Worm (Caenorhabditis elegans) whole organism, late embryonic: ENCODE data around the gene B0302.4.

ENCODE experiments used
- C08G9.2 ChIP-seq: sonication (generic microtip); optimal IDR thresholded peaks from 2 replicates; lab custom pipeline; 2016; ENCODE audit warnings: mild to moderate bottlenecking, missing genetic modification characterization, moderate library complexity, missing compliant biosample characterization
- C38D4.7 ChIP-seq: fragments of 200-800 bp; sonication (Bioruptor generic); optimal IDR thresholded peaks from 2 replicates; lab custom pipeline; 2018; ENCODE audit warnings: mild to moderate bottlenecking, missing genetic modification characterization, moderate library complexity, missing compliant biosample characterization
- K02D7.2 ChIP-seq: sonication (generic microtip); optimal IDR thresholded peaks from 2 replicates; lab custom pipeline; 2017; ENCODE audit warnings: mild to moderate bottlenecking, missing genetic modification characterization, missing compliant biosample characterization
- T23F11.4 ChIP-seq: fragments of 200-800 bp; sonication (Bioruptor generic); optimal IDR thresholded peaks from 2 replicates; lab custom pipeline; 2018; ENCODE audit warnings: mild to moderate bottlenecking, missing genetic modification characterization, missing compliant biosample characterization
- ceh-14 ChIP-seq: sonication (generic microtip); optimal IDR thresholded peaks from 2 replicates; lab custom pipeline; 2016; ENCODE audit warnings: missing genotype, missing genetic modification characterization, missing compliant biosample characterization
- ceh-22 ChIP-seq: sonication (generic microtip); optimal IDR thresholded peaks from 2 replicates; lab custom pipeline; 2017; ENCODE audit warnings: missing biosample characterization, missing genetic modification characterization
- ceh-24 ChIP-seq: sonication (generic microtip); optimal IDR thresholded peaks from 2 replicates; lab custom pipeline; 2016; ENCODE audit warnings: mild to moderate bottlenecking, missing genetic modification characterization, missing compliant biosample characterization
- ceh-34 ChIP-seq: sonication (generic microtip); optimal IDR thresholded peaks from 2 replicates; lab custom pipeline; 2016; ENCODE audit warnings: mild to moderate bottlenecking, missing genetic modification characterization, missing compliant biosample characterization
- ceh-45 ChIP-seq: fragments of 200-800 bp; sonication (Bioruptor generic); IDR thresholded peaks from 2 replicates; pipeline ENCODE4 v1.3.6; 2022; ENCODE audit warnings: missing genetic modification reagents, missing genetic modification characterization, missing compliant biosample characterization
- ceh-9 ChIP-seq: sonication (generic microtip); optimal IDR thresholded peaks from 2 replicates; lab custom pipeline; 2016; ENCODE audit warnings: mild to moderate bottlenecking, missing genetic modification characterization, inconsistent platforms, missing compliant biosample characterization
- dve-1 ChIP-seq: sonication (generic microtip); optimal IDR thresholded peaks from 2 replicates; lab custom pipeline; 2017; ENCODE audit warnings: antibody characterized with exemption, mild to moderate bottlenecking, missing genetic modification characterization, missing compliant biosample characterization
- ets-4 ChIP-seq: sonication (generic microtip); optimal IDR thresholded peaks from 2 replicates; lab custom pipeline; 2016; ENCODE audit warnings: missing genetic modification characterization, missing compliant biosample characterization
- eyg-1 ChIP-seq: sonication (generic microtip); optimal IDR thresholded peaks from 2 replicates; lab custom pipeline; 2016; ENCODE audit warnings: missing genotype, missing genetic modification characterization, missing compliant biosample characterization
- fax-1 ChIP-seq: sonication (generic microtip); optimal IDR thresholded peaks from 2 replicates; lab custom pipeline; 2016; ENCODE audit warnings: missing genotype, missing genetic modification characterization, missing compliant biosample characterization
- fkh-10 ChIP-seq: fragments of 150-350 bp; optimal IDR thresholded peaks from 2 replicates; lab custom pipeline; 2014; ENCODE audit warnings: missing biosample characterization, missing genetic modification reagents, missing genetic modification characterization
- gmeb-2 ChIP-seq: sonication (generic microtip); optimal IDR thresholded peaks from 2 replicates; lab custom pipeline; 2016; ENCODE audit warnings: missing genetic modification characterization, inconsistent platforms, missing compliant biosample characterization
- hlh-13 ChIP-seq: fragments of 200-800 bp; sonication (Bioruptor generic); optimal IDR thresholded peaks from 2 replicates; lab custom pipeline; 2018; ENCODE audit warnings: mild to moderate bottlenecking, missing genetic modification characterization, missing compliant biosample characterization
- hlh-15 ChIP-seq: sonication (generic microtip); optimal IDR thresholded peaks from 2 replicates; lab custom pipeline; 2016; ENCODE audit warnings: missing genetic modification characterization, missing compliant biosample characterization
- hlh-30 ChIP-seq: sonication (generic microtip); optimal IDR thresholded peaks from 2 replicates; lab custom pipeline; 2017; ENCODE audit warnings: antibody characterized with exemption, missing genetic modification characterization, missing compliant biosample characterization; ENCODE audit not compliant: insufficient read depth
- hlh-8 ChIP-seq: sonication (generic microtip); optimal IDR thresholded peaks from 2 replicates; lab custom pipeline; 2016; ENCODE audit warnings: missing genotype, missing genetic modification characterization, missing compliant biosample characterization
- lim-6 ChIP-seq: sonication (generic microtip); optimal IDR thresholded peaks from 2 replicates; lab custom pipeline; 2016; ENCODE audit warnings: missing genetic modification characterization, missing compliant biosample characterization
- lin-11 ChIP-seq: fragments of 200-800 bp; sonication (Bioruptor generic); optimal IDR thresholded peaks from 2 replicates; lab custom pipeline; 2018; ENCODE audit warnings: mild to moderate bottlenecking, missing genetic modification characterization, missing compliant biosample characterization
- madf-2 ChIP-seq: sonication (generic microtip); optimal IDR thresholded peaks from 2 replicates; lab custom pipeline; 2017; ENCODE audit warnings: missing genetic modification characterization, missing compliant biosample characterization
- nfya-1 ChIP-seq: sonication (generic microtip); optimal IDR thresholded peaks from 2 replicates; lab custom pipeline; 2017; ENCODE audit warnings: missing genetic modification characterization, mild to moderate bottlenecking, missing compliant biosample characterization, antibody characterized with exemption, moderate library complexity
- nhr-11 ChIP-seq: fragments of 150-350 bp; optimal IDR thresholded peaks from 2 replicates; lab custom pipeline; 2014; ENCODE audit warnings: missing biosample characterization, missing genetic modification characterization
- pag-3 ChIP-seq: sonication (generic microtip); optimal IDR thresholded peaks from 2 replicates; lab custom pipeline; 2016; ENCODE audit warnings: missing compliant biosample characterization, missing genetic modification characterization, borderline replicate concordance
- pqm-1 ChIP-seq: sonication (generic microtip); optimal IDR thresholded peaks from 2 replicates; lab custom pipeline; 2016; ENCODE audit warnings: missing genetic modification characterization, missing compliant biosample characterization
- ref-2 ChIP-seq: sonication (generic microtip); optimal IDR thresholded peaks from 2 replicates; lab custom pipeline; 2016; ENCODE audit warnings: missing genetic modification characterization, missing compliant biosample characterization
- rnt-1 ChIP-seq: sonication (generic microtip); optimal IDR thresholded peaks from 2 replicates; lab custom pipeline; 2016; ENCODE audit warnings: missing genetic modification characterization, missing compliant biosample characterization
- sdc-2 ChIP-seq: sonication (generic microtip); optimal IDR thresholded peaks from 2 replicates; lab custom pipeline; 2016; ENCODE audit warnings: missing genotype, missing genetic modification characterization, missing compliant biosample characterization
- sox-2 ChIP-seq: fragments of 200-800 bp; sonication (Bioruptor generic); IDR thresholded peaks from 2 replicates; pipeline ENCODE4 v1.3.6; 2022; ENCODE audit warnings: missing genetic modification reagents, missing genetic modification characterization, missing compliant biosample characterization
- syd-9 ChIP-seq: sonication (generic microtip); optimal IDR thresholded peaks from 2 replicates; lab custom pipeline; 2016; ENCODE audit warnings: mild to moderate bottlenecking, missing genetic modification characterization, moderate library complexity, missing compliant biosample characterization
- tbx-2 ChIP-seq: sonication (generic microtip); optimal IDR thresholded peaks from 2 replicates; lab custom pipeline; 2016; ENCODE audit warnings: missing genetic modification characterization, missing compliant biosample characterization
- tbx-7 ChIP-seq: sonication (generic microtip); optimal IDR thresholded peaks from 2 replicates; lab custom pipeline; 2016; ENCODE audit warnings: missing genotype, missing genetic modification characterization, missing compliant biosample characterization
- unc-3 ChIP-seq, 2 experiments: fragments of 200-800 bp in 1 of 2; sonication (Bioruptor generic) in 1 of 2; sonication (generic microtip) in 1 of 2; conservative IDR thresholded peaks in 1 of 2; optimal IDR thresholded peaks in 1 of 2; 2 replicates each; pipeline versions ENCODE4 v1.3.6 to Lab custom; 2016 to 2022; ENCODE audit warnings: missing compliant biosample characterization in 2 of 2, missing genetic modification characterization in 2 of 2, missing genetic modification reagents in 1 of 2

The B0302.4 gene

ce11 chrX:17197824-17198223 is 21.2 kb upstream of the B0302.4 start:
- no peak for TF ChIP-seq ets-4 (tag; lab: Kevin White, UChicago)
- TF ChIP-seq C08G9.2, result no peak
- no peak for TF ChIP-seq fkh-10
- TF ChIP-seq ceh-24 (tag; lab: Kevin White, UChicago), result no peak
- TF ChIP-seq lin-11 (tag; lab: Kevin White, UChicago), result no peak
- TF ChIP-seq hlh-15 (tag; lab: Kevin White, UChicago), result no peak
- no peak for TF ChIP-seq eyg-1 (tag; lab: Kevin White, UChicago)
- TF ChIP-seq hlh-30 (tag; lab: Kevin White, UChicago), result no peak
- no peak for TF ChIP-seq hlh-8 (tag; lab: Kevin White, UChicago)
- TF ChIP-seq ceh-22 (tag; lab: Kevin White, UChicago), result no peak
- no peak for TF ChIP-seq ceh-9 (tag; lab: Kevin White, UChicago)
- no peak for TF ChIP-seq lim-6 (tag; lab: Kevin White, UChicago)
- TF ChIP-seq ceh-34 (tag; lab: Kevin White, UChicago), result no peak
- no peak for TF ChIP-seq K02D7.2 (tag; lab: Kevin White, UChicago)

ce11 chrX:17195080-17195479 is 18.5 kb upstream of the B0302.4 start, which contains the start of gene B0302.5:
TSS of gene B0302.5 (minus strand) at chrX:17195137.
- TF ChIP-seq ceh-45, result no peak
- TF ChIP-seq pag-3 (tag; lab: Kevin White, UChicago), result no peak
- no peak for TF ChIP-seq ceh-14 (tag; lab: Kevin White, UChicago)
- TF ChIP-seq tbx-7 (tag; lab: Kevin White, UChicago), result no peak
- TF ChIP-seq rnt-1 (tag; lab: Kevin White, UChicago), result no peak
- no peak for TF ChIP-seq T23F11.4 (GFP tag; lab: Kevin White, UChicago)
- no peak for TF ChIP-seq pqm-1 (tag; lab: Kevin White, UChicago)
- TF ChIP-seq fkh-10, result no peak
- no peak for TF ChIP-seq dve-1
- TF ChIP-seq gmeb-2 (tag; lab: Kevin White, UChicago), result no peak
- TF ChIP-seq sdc-2 (tag; lab: Kevin White, UChicago), result no peak
- no peak for TF ChIP-seq ref-2 (tag; lab: Kevin White, UChicago)

ce11 chrX:17185696-17186430 is 9.3 kb upstream of the B0302.4 start, which contains the start of gene sid-3:
TSS of gene sid-3 (plus strand) at chrX:17186380.
- TF ChIP-seq nhr-11 (tag; lab: Kevin White, UChicago), result no peak
- TF ChIP-seq nfya-1, result no peak
- no peak for TF ChIP-seq tbx-2 (tag; lab: Kevin White, UChicago)
- TF ChIP-seq hlh-30 (tag; lab: Kevin White, UChicago), result no peak
- TF ChIP-seq ets-4 (tag; lab: Kevin White, UChicago), result no peak
- no peak for TF ChIP-seq hlh-13 (GFP tag; lab: Kevin White, UChicago)
- TF ChIP-seq tbx-7 (tag; lab: Kevin White, UChicago), result no peak
- no peak for TF ChIP-seq C38D4.7 (GFP tag; lab: Kevin White, UChicago)
- TF ChIP-seq ceh-45, result no peak
- TF ChIP-seq unc-3 (GFP tag; conservative IDR thresholded peaks at IDR 0.05; lab: Robert Waterston, UW), result no peak
- TF ChIP-seq unc-3 (tag; optimal IDR thresholded peaks at IDR 0.05; lab: Kevin White, UChicago), result no peak
- no peak for TF ChIP-seq fax-1 (tag; lab: Kevin White, UChicago)
- no peak for TF ChIP-seq madf-2 (tag; lab: Kevin White, UChicago)
- TF ChIP-seq lim-6 (tag; lab: Kevin White, UChicago), result no peak
- TF ChIP-seq sox-2, result no peak
- no peak for TF ChIP-seq syd-9 (tag; lab: Kevin White, UChicago)
- TF ChIP-seq ceh-34 (tag; lab: Kevin White, UChicago), result no peak
